Fruit fly (Drosophila melanogaster) whole organism, embryonic: ENCODE results near the gene ebd1.

Experiments used
- CG10462 ChIP-seq: fragments of 200-800 bp; sonication (Bioruptor generic); optimal IDR thresholded peaks from 2 replicates; lab custom pipeline; 2016; ENCODE audit warnings: missing biosample characterization, missing genetic modification characterization
- CG11560 ChIP-seq: fragments of 200-800 bp; sonication (Bioruptor generic); IDR thresholded peaks from 3 replicates; pipeline ENCODE4 v1.3.6; 2022; ENCODE audit warnings: missing biosample characterization, missing genetic modification characterization
- CG11696 ChIP-seq: fragments of 200-800 bp; sonication (Bioruptor generic); IDR thresholded peaks from 2 replicates; pipeline ENCODE4 v1.3.6; 2022; ENCODE audit warnings: missing biosample characterization, missing genetic modification characterization
- CG12071 ChIP-seq: fragments of 200-800 bp; sonication (Bioruptor generic); optimal IDR thresholded peaks from 3 replicates; lab custom pipeline; 2018; ENCODE audit warnings: missing biosample characterization, mild to moderate bottlenecking, missing genetic modification characterization
- CG12104 ChIP-seq: fragments of 200-800 bp; sonication (Bioruptor generic); optimal IDR thresholded peaks from 3 replicates; lab custom pipeline; 2016; ENCODE audit warnings: missing biosample characterization, missing genetic modification characterization
- CG15479 ChIP-seq: fragments of 200-800 bp; sonication (Bioruptor generic); optimal IDR thresholded peaks from 3 replicates; lab custom pipeline; 2019; ENCODE audit warnings: missing biosample characterization, mild to moderate bottlenecking, missing genetic modification characterization, moderate library complexity
- CG16779 ChIP-seq: fragments of 200-800 bp; sonication (Bioruptor generic); IDR thresholded peaks from 2 replicates; pipeline ENCODE4 v1.3.6; 2022; ENCODE audit warnings: missing biosample characterization, missing genetic modification characterization
- CG18476 ChIP-seq: fragments of 200-800 bp; sonication (Bioruptor generic); optimal IDR thresholded peaks from 2 replicates; lab custom pipeline; 2016; ENCODE audit warnings: missing biosample characterization, mild to moderate bottlenecking, missing genetic modification characterization
- CG18619 ChIP-seq: fragments of 200-800 bp; sonication (Bioruptor generic); optimal IDR thresholded peaks from 3 replicates; lab custom pipeline; 2017; ENCODE audit warnings: missing biosample characterization, mild to moderate bottlenecking, missing genetic modification characterization
- CG2202 ChIP-seq: fragments of 200-800 bp; sonication (Bioruptor generic); optimal IDR thresholded peaks from 2 replicates; lab custom pipeline; 2018; ENCODE audit warnings: missing biosample characterization, mild to moderate bottlenecking, missing genetic modification characterization
- CG34422 ChIP-seq: fragments of 200-800 bp; sonication (Bioruptor generic); IDR thresholded peaks from 3 replicates; pipeline ENCODE4 v1.3.6; 2022; ENCODE audit warnings: missing biosample characterization, missing genetic modification characterization
- CG4730 ChIP-seq: fragments of 200-800 bp; sonication (Bioruptor generic); IDR thresholded peaks from 2 replicates; pipeline ENCODE4 v1.3.6; 2022; ENCODE audit warnings: missing biosample characterization, missing genetic modification characterization
- CG7357 ChIP-seq: fragments of 200-800 bp; sonication (Bioruptor generic); IDR thresholded peaks from 3 replicates; pipeline ENCODE4 v1.3.6; 2022; ENCODE audit warnings: missing biosample characterization, missing genetic modification characterization
- CG8388 ChIP-seq: fragments of 200-800 bp; sonication (Bioruptor generic); optimal IDR thresholded peaks from 2 replicates; lab custom pipeline; 2019; ENCODE audit warnings: missing biosample characterization, mild to moderate bottlenecking, missing genetic modification characterization, moderate library complexity
- CHES-1-like ChIP-seq: fragments of 200-800 bp; sonication (Bioruptor generic); optimal IDR thresholded peaks from 2 replicates; lab custom pipeline; 2016; ENCODE audit warnings: missing biosample characterization, missing genetic modification characterization
- Dad ChIP-seq: fragments of 200-800 bp; sonication (Bioruptor generic); optimal IDR thresholded peaks from 3 replicates; lab custom pipeline; 2016; ENCODE audit warnings: missing biosample characterization, missing genetic modification characterization
- Doc2 ChIP-seq: fragments of 200-800 bp; sonication (Bioruptor generic); IDR thresholded peaks from 2 replicates; pipeline ENCODE4 v1.3.6; 2022; ENCODE audit warnings: missing biosample characterization, missing genetic modification characterization
- ERR ChIP-seq: fragments of 200-800 bp; sonication (Bioruptor generic); optimal IDR thresholded peaks from 2 replicates; lab custom pipeline; 2016; ENCODE audit warnings: missing biosample characterization, missing genetic modification characterization
- Gug ChIP-seq: fragments of 200-800 bp; sonication (Bioruptor generic); IDR thresholded peaks from 4 replicates; pipeline ENCODE4 v1.3.6; 2022; ENCODE audit warnings: missing biosample characterization, missing genetic modification characterization
- H15 ChIP-seq: fragments of 200-800 bp; sonication (Bioruptor generic); IDR thresholded peaks from 3 replicates; pipeline ENCODE4 v1.3.6; 2022; ENCODE audit warnings: missing biosample characterization, missing genetic modification characterization
- HLH3B ChIP-seq: fragments of 200-800 bp; sonication (Bioruptor generic); IDR thresholded peaks from 2 replicates; pipeline ENCODE4 v1.3.6; 2022; ENCODE audit warnings: missing biosample characterization, missing genetic modification characterization
- MTF-1 ChIP-seq: fragments of 200-800 bp; sonication (Bioruptor generic); optimal IDR thresholded peaks from 2 replicates; lab custom pipeline; 2018; ENCODE audit warnings: missing biosample characterization, mild to moderate bottlenecking, missing genetic modification characterization, borderline replicate concordance
- Sox102F ChIP-seq: fragments of 200-800 bp; sonication (Bioruptor generic); optimal IDR thresholded peaks from 2 replicates; lab custom pipeline; 2018; ENCODE audit warnings: missing biosample characterization, mild to moderate bottlenecking, missing genetic modification characterization, moderate library complexity
- Spps ChIP-seq: fragments of 200-800 bp; sonication (Bioruptor generic); optimal IDR thresholded peaks from 2 replicates; lab custom pipeline; 2018; ENCODE audit warnings: missing biosample characterization, mild to moderate bottlenecking, missing genetic modification characterization
- Taf1 ChIP-seq: fragments of 200-800 bp; sonication (Bioruptor generic); IDR thresholded peaks from 2 replicates; pipeline ENCODE4 v1.3.6; 2022; ENCODE audit warnings: missing biosample characterization, missing genetic modification characterization
- ash1 ChIP-seq: fragments of 200-800 bp; sonication (Bioruptor generic); optimal IDR thresholded peaks from 2 replicates; lab custom pipeline; 2018; ENCODE audit warnings: missing biosample characterization, mild to moderate bottlenecking, missing genetic modification characterization
- bigmax ChIP-seq: fragments of 200-800 bp; sonication (Bioruptor generic); optimal IDR thresholded peaks from 2 replicates; lab custom pipeline; 2018; ENCODE audit warnings: missing biosample characterization, mild to moderate bottlenecking, missing genetic modification characterization
- btn ChIP-seq: fragments of 200-800 bp; sonication (Bioruptor generic); optimal IDR thresholded peaks from 2 replicates; lab custom pipeline; 2016; ENCODE audit warnings: missing biosample characterization, missing genetic modification characterization
- cwo ChIP-seq: fragments of 200-800 bp; sonication (Bioruptor generic); optimal IDR thresholded peaks from 3 replicates; lab custom pipeline; 2017; ENCODE audit warnings: missing biosample characterization, missing genetic modification characterization, mild to moderate bottlenecking, moderate library complexity, missing genetic modification reagents
- emc ChIP-seq: fragments of 200-800 bp; sonication (Bioruptor generic); optimal IDR thresholded peaks from 2 replicates; lab custom pipeline; 2016; ENCODE audit warnings: missing biosample characterization, missing genetic modification characterization
- hth ChIP-seq: fragments of >200 bp; optimal IDR thresholded peaks from 2 replicates; lab custom pipeline; 2017; ENCODE audit warnings: inconsistent platforms
- lilli ChIP-seq: fragments of 200-800 bp; sonication (Bioruptor generic); optimal IDR thresholded peaks from 3 replicates; lab custom pipeline; 2016; ENCODE audit warnings: missing biosample characterization, missing genetic modification characterization
- mld ChIP-seq: fragments of 200-800 bp; sonication (Bioruptor generic); IDR thresholded peaks from 3 replicates; pipeline ENCODE4 v1.3.6; 2022; ENCODE audit warnings: missing biosample characterization, missing genetic modification characterization; ENCODE audit not compliant: partially characterized antibody
- nerfin-2 ChIP-seq: fragments of 200-800 bp; sonication (Bioruptor generic); IDR thresholded peaks from 2 replicates; pipeline ENCODE4 v1.3.6; 2022; ENCODE audit warnings: missing biosample characterization, missing genetic modification characterization; ENCODE audit not compliant: partially characterized antibody
- otp ChIP-seq: fragments of 200-800 bp; sonication (Bioruptor generic); IDR thresholded peaks from 3 replicates; pipeline ENCODE4, ENCODE4 v1.3.6; 2022; ENCODE audit warnings: missing biosample characterization, missing genetic modification characterization
- prd ChIP-seq, 3 experiments: fragments of >200 bp in 2 of 3; fragments of 200-800 bp in 1 of 3; sonication (Bioruptor generic) in 1 of 3; optimal IDR thresholded peaks in 2 of 3; IDR thresholded peaks in 1 of 3; 2 replicates in 2 of 3; 3 replicates in 1 of 3; pipeline versions ENCODE4 v1.3.6 to Lab custom; 2017 to 2022; ENCODE audit warnings: missing biosample characterization in 1 of 3, missing genetic modification characterization in 1 of 3
- pzg ChIP-seq: fragments of 200-800 bp; sonication (Bioruptor generic); optimal IDR thresholded peaks from 3 replicates; lab custom pipeline; 2018; ENCODE audit warnings: missing biosample characterization, mild to moderate bottlenecking, missing genetic modification characterization, moderate library complexity
- rib ChIP-seq: fragments of 200-800 bp; sonication (Bioruptor generic); IDR thresholded peaks from 2 replicates; pipeline ENCODE4 v1.3.6; 2022; ENCODE audit warnings: missing biosample characterization, missing genetic modification characterization
- row ChIP-seq: fragments of 200-800 bp; sonication (Bioruptor generic); IDR thresholded peaks from 3 replicates; pipeline ENCODE4 v1.3.6; 2022; ENCODE audit warnings: missing biosample characterization, missing genetic modification characterization
- sens-2 ChIP-seq: fragments of 200-800 bp; sonication (Bioruptor generic); IDR thresholded peaks from 2 replicates; pipeline ENCODE4 v1.3.6; 2022; ENCODE audit warnings: missing biosample characterization, missing genetic modification characterization
- slbo ChIP-seq: fragments of 200-800 bp; sonication (Bioruptor generic); IDR thresholded peaks from 2 replicates; pipeline ENCODE4 v1.3.6; 2022; ENCODE audit warnings: missing biosample characterization, missing genetic modification characterization
- sqz ChIP-seq: fragments of 200-800 bp; sonication (Bioruptor generic); optimal IDR thresholded peaks from 3 replicates; lab custom pipeline; 2018; ENCODE audit warnings: missing biosample characterization, mild to moderate bottlenecking, missing genetic modification characterization
- ssp ChIP-seq: fragments of 200-800 bp; sonication (Bioruptor generic); IDR thresholded peaks from 2 replicates; pipeline ENCODE4 v1.3.6; 2022; ENCODE audit warnings: missing biosample characterization, missing genetic modification characterization
- stc ChIP-seq: fragments of 200-800 bp; sonication (Bioruptor generic); IDR thresholded peaks from 2 replicates; pipeline ENCODE4 v1.3.6; 2022; ENCODE audit warnings: missing biosample characterization, missing genetic modification characterization
- tap ChIP-seq: fragments of 200-800 bp; optimal IDR thresholded peaks from 3 replicates; lab custom pipeline; 2019; ENCODE audit warnings: missing biosample characterization, mild to moderate bottlenecking, missing genetic modification characterization, moderate library complexity
- toy ChIP-seq: fragments of 200-800 bp; sonication (Bioruptor generic); IDR thresholded peaks from 2 replicates; pipeline ENCODE4 v1.3.6; 2022; ENCODE audit warnings: missing biosample characterization, missing genetic modification characterization
- wor ChIP-seq: fragments of 200-800 bp; sonication (Bioruptor generic); IDR thresholded peaks from 2 replicates; pipeline ENCODE4 v1.3.6; 2022; ENCODE audit warnings: missing biosample characterization, missing genetic modification characterization
- z ChIP-seq: fragments of 200-800 bp; sonication (Bioruptor generic); IDR thresholded peaks from 3 replicates; pipeline ENCODE4 v1.3.6; 2022; ENCODE audit warnings: missing biosample characterization, missing genetic modification characterization
- zen ChIP-seq: fragments of 200-800 bp; sonication (Bioruptor generic); optimal IDR thresholded peaks from 3 replicates; lab custom pipeline; 2018; ENCODE audit warnings: missing biosample characterization, mild to moderate bottlenecking, missing genetic modification characterization, moderate library complexity
- zfh2 ChIP-seq: fragments of 200-800 bp; sonication (Bioruptor generic); optimal IDR thresholded peaks from 2 replicates; lab custom pipeline; 2016; ENCODE audit warnings: missing biosample characterization, missing genetic modification characterization

Gene ebd1

DNA sequence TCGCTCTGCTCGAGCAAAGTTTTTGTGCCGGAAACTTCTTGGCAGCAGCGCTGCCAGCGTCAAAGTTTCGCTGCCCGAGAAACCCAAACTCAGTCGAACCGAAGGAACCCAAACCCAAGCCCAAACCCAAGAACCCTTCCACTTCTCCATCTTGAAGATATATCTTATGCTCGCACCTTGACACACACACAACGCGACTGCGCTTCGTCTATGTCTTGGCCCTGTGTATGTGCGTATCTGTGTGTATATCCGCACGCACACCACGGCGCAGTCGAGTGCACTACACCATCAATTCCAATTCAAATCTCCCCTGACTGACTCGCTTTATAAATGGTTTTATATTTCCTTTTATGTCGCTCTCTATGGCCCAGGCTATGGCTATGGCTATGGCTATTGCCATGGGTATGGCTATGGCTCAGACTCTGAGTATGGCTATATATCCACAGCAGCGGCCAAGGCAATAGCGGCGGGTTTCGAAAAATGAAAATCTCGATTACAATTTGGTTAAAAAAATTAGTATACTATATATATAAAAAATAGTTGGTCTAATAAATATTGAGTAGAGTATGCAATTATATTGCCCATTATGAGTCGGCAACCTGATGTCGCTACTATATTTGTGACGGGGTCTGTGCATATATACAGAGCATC, 11.2 kb upstream of the ebd1 start (continued):
- TF ChIP-seq MTF-1 (GFP tag; lab: Kevin White, UChicago), result peak; percentile 93
- TF ChIP-seq lilli (GFP tag; lab: Kevin White, UChicago), result peak; percentile 84
- TF ChIP-seq CG8388 (GFP tag; lab: Kevin White, UChicago), result peak; percentile 95
- peak; percentile 92 for TF ChIP-seq toy
- peak; percentile 96 for TF ChIP-seq Spps (tag; lab: Kevin White, UChicago)
- TF ChIP-seq mld, result no peak
- TF ChIP-seq Taf1 (GFP tag; lab: Robert Waterston, UW), result peak; percentile 90
- TF ChIP-seq zfh2, result peak; percentile 36
- peak; percentile 95 for TF ChIP-seq row (GFP tag; lab: Robert Waterston, UW)
- TF ChIP-seq Sox102F (GFP tag; lab: Kevin White, UChicago), result peak; percentile 94
- TF ChIP-seq CG12071 (GFP tag; lab: Kevin White, UChicago), result peak; percentile 93
- TF ChIP-seq CHES-1-like (GFP tag; lab: Kevin White, UChicago), result peak; percentile 35
- peak; percentile 90 for TF ChIP-seq wor (GFP tag; lab: Robert Waterston, UW)
- TF ChIP-seq stc (GFP tag; lab: Robert Waterston, UW), result peak; percentile 93
- peak; percentile 96 for TF ChIP-seq zen
- TF ChIP-seq tap (tag; lab: Kevin White, UChicago), result peak; percentile 96
- TF ChIP-seq CG18476 (GFP tag; lab: Kevin White, UChicago), result peak; percentile 88
- peak; percentile 44 for TF ChIP-seq btn (GFP tag; lab: Kevin White, UChicago)
- TF ChIP-seq CG16779 (GFP tag; lab: Robert Waterston, UW), result peak; percentile 85
- peak; percentile 88 for TF ChIP-seq ssp (GFP tag; lab: Robert Waterston, UW)
- peak; percentile 95 for TF ChIP-seq CG18619 (GFP tag; lab: Kevin White, UChicago)
- peak; percentile 66 for TF ChIP-seq Dad (GFP tag; lab: Kevin White, UChicago)
- no peak for TF ChIP-seq hth (lab: Kevin White, UChicago)
- peak; percentile 58 for TF ChIP-seq bigmax (GFP tag; lab: Kevin White, UChicago)
- peak; percentile 90 for TF ChIP-seq CG12104 (GFP tag; lab: Kevin White, UChicago)
- peak; percentile 96 for TF ChIP-seq HLH3B
- no peak for TF ChIP-seq nerfin-2
- TF ChIP-seq rib (GFP tag; lab: Robert Waterston, UW), result peak; percentile 78
- TF ChIP-seq cwo, result peak; percentile 93
- peak; percentile 88 for TF ChIP-seq CG7357
- peak; percentile 52 for TF ChIP-seq CG15479 (GFP tag; lab: Kevin White, UChicago)
- TF ChIP-seq ERR (GFP tag; lab: Kevin White, UChicago), result peak; percentile 16
- TF ChIP-seq CG11696 (GFP tag; lab: Robert Waterston, UW), result peak; percentile 99
- TF ChIP-seq CG2202, result peak; percentile 95
- TF ChIP-seq sens-2, result peak; percentile 89
- TF ChIP-seq CG10462, result peak; percentile 83
- peak; percentile 48; the same call in 1 of the 2 replicates for TF ChIP-seq Doc2 (GFP tag; lab: Robert Waterston, UW)
- TF ChIP-seq prd (optimal IDR thresholded peaks at IDR 0.05; lab: Kevin White, UChicago), result no peak
- peak; percentile 98 for TF ChIP-seq prd (GFP tag; IDR thresholded peaks at IDR 0.05; lab: Robert Waterston, UW)
- TF ChIP-seq otp (GFP tag; lab: Robert Waterston, UW), result peak; percentile 95
- peak; percentile 30; the same call in 1 of the 3 replicates for TF ChIP-seq z (GFP tag; lab: Robert Waterston, UW)
- peak; percentile 46 for TF ChIP-seq ash1
- peak; percentile 94 for TF ChIP-seq CG34422 (GFP tag; lab: Robert Waterston, UW)
- peak; percentile 92 for TF ChIP-seq sqz
- no peak for TF ChIP-seq emc (GFP tag; lab: Kevin White, UChicago)
- TF ChIP-seq pzg (GFP tag; lab: Kevin White, UChicago), result peak; percentile 4
- peak; percentile 86 for TF ChIP-seq CG11560 (tag; lab: Robert Waterston, UW)
- TF ChIP-seq H15 (GFP tag; lab: Robert Waterston, UW), result peak; percentile 94
- peak; percentile 93 for TF ChIP-seq Gug (GFP tag; lab: Robert Waterston, UW)
- peak; percentile 95 for TF ChIP-seq slbo (GFP tag; lab: Robert Waterston, UW)
- peak; percentile 93 for TF ChIP-seq CG4730
